Fruit fly (Drosophila melanogaster) whole organism, embryonic: Measurements from ENCODE around the gene CG10694.

Experiments used
- Atf-2 ChIP-seq: fragments of 200-800 bp; sonication (Bioruptor generic); optimal IDR thresholded peaks from 2 replicates; lab custom pipeline; 2016; ENCODE audit warnings: missing biosample characterization, missing genetic modification characterization
- Awh ChIP-seq: fragments of 200-800 bp; sonication (Bioruptor generic); IDR thresholded peaks from 2 replicates; pipeline ENCODE4, ENCODE4 v1.3.6; 2022; ENCODE audit warnings: missing biosample characterization, missing genetic modification characterization
- CG10431 ChIP-seq: fragments of 200-800 bp; sonication (Bioruptor generic); optimal IDR thresholded peaks from 3 replicates; lab custom pipeline; 2018; ENCODE audit warnings: missing biosample characterization, mild to moderate bottlenecking, missing genetic modification characterization
- CG11093 ChIP-seq: fragments of 200-800 bp; sonication (Bioruptor generic); IDR thresholded peaks from 3 replicates; pipeline ENCODE4 v1.3.6; 2022; ENCODE audit warnings: missing biosample characterization, missing genetic modification characterization
- CG12236 ChIP-seq: fragments of 200-800 bp; sonication (Bioruptor generic); optimal IDR thresholded peaks from 2 replicates; lab custom pipeline; 2016; ENCODE audit warnings: missing biosample characterization, missing genetic modification characterization
- CG18599 ChIP-seq: fragments of 200-800 bp; sonication (Bioruptor generic); optimal IDR thresholded peaks from 3 replicates; lab custom pipeline; 2017; ENCODE audit warnings: missing biosample characterization, missing genetic modification characterization, mild to moderate bottlenecking, moderate library complexity, missing genetic modification reagents
- CG2129 ChIP-seq: fragments of 200-800 bp; sonication (Bioruptor generic); IDR thresholded peaks from 2 replicates; pipeline ENCODE4 v1.3.6; 2022; ENCODE audit warnings: missing biosample characterization, missing genetic modification characterization; ENCODE audit not compliant: partially characterized antibody
- CG2875 ChIP-seq: fragments of 200-800 bp; sonication (Bioruptor generic); optimal IDR thresholded peaks from 2 replicates; lab custom pipeline; 2017; ENCODE audit warnings: missing biosample characterization, mild to moderate bottlenecking, missing genetic modification characterization, missing genetic modification reagents
- CG2889 ChIP-seq: fragments of 200-800 bp; sonication (Bioruptor generic); IDR thresholded peaks from 3 replicates; pipeline ENCODE4 v1.3.6; 2022; ENCODE audit warnings: missing biosample characterization, missing genetic modification characterization
- CG31365 ChIP-seq: fragments of 200-800 bp; sonication (Bioruptor generic); optimal IDR thresholded peaks from 2 replicates; lab custom pipeline; 2018; ENCODE audit warnings: missing biosample characterization, mild to moderate bottlenecking, missing genetic modification characterization
- CG32772 ChIP-seq: fragments of 200-800 bp; sonication (Bioruptor generic); IDR thresholded peaks from 2 replicates; pipeline ENCODE4 v1.3.6; 2022; ENCODE audit warnings: missing biosample characterization, missing genetic modification characterization
- CG4328 ChIP-seq: fragments of 200-800 bp; sonication (Bioruptor generic); optimal IDR thresholded peaks from 3 replicates; lab custom pipeline; 2017; ENCODE audit warnings: missing biosample characterization, missing genetic modification reagents, missing genetic modification characterization
- CG4730 ChIP-seq: fragments of 200-800 bp; sonication (Bioruptor generic); IDR thresholded peaks from 2 replicates; pipeline ENCODE4 v1.3.6; 2022; ENCODE audit warnings: missing biosample characterization, missing genetic modification characterization
- CG4854 ChIP-seq: fragments of 200-800 bp; sonication (Bioruptor generic); optimal IDR thresholded peaks from 2 replicates; lab custom pipeline; 2016; ENCODE audit warnings: missing biosample characterization, missing genetic modification characterization, inconsistent platforms
- CG6813 ChIP-seq: fragments of 200-800 bp; sonication (Bioruptor generic); optimal IDR thresholded peaks from 2 replicates; lab custom pipeline; 2017; ENCODE audit warnings: missing biosample characterization, missing genetic modification characterization, mild to moderate bottlenecking, moderate library complexity, missing genetic modification reagents
- CG7786 ChIP-seq: fragments of 200-800 bp; sonication (Bioruptor generic); optimal IDR thresholded peaks from 2 replicates; lab custom pipeline; 2016; ENCODE audit warnings: missing biosample characterization, missing genetic modification characterization
- CG9609 ChIP-seq: fragments of 200-800 bp; sonication (Bioruptor generic); optimal IDR thresholded peaks from 3 replicates; lab custom pipeline; 2016; ENCODE audit warnings: missing biosample characterization, missing genetic modification characterization
- CG9817 ChIP-seq: fragments of 200-800 bp; sonication (Bioruptor generic); optimal IDR thresholded peaks from 2 replicates; lab custom pipeline; 2018; ENCODE audit warnings: missing biosample characterization, mild to moderate bottlenecking, missing genetic modification characterization, moderate library complexity
- CkIIα-i1 ChIP-seq: fragments of 200-800 bp; sonication (Bioruptor generic); IDR thresholded peaks from 2 replicates; pipeline ENCODE4 v1.3.6; 2022; ENCODE audit warnings: missing biosample characterization, missing genetic modification characterization
- Deaf1 ChIP-seq: fragments of 200-800 bp; optimal IDR thresholded peaks from 3 replicates; lab custom pipeline; 2019; ENCODE audit warnings: missing biosample characterization, mild to moderate bottlenecking, missing genetic modification characterization, moderate library complexity
- Doc2 ChIP-seq: fragments of 200-800 bp; sonication (Bioruptor generic); IDR thresholded peaks from 2 replicates; pipeline ENCODE4 v1.3.6; 2022; ENCODE audit warnings: missing biosample characterization, missing genetic modification characterization
- Drgx ChIP-seq: fragments of 200-800 bp; sonication (Bioruptor generic); IDR thresholded peaks from 2 replicates; pipeline ENCODE4 v1.3.6; 2022; ENCODE audit warnings: missing biosample characterization, missing genetic modification characterization
- HLH54F ChIP-seq: fragments of 200-800 bp; sonication (Bioruptor generic); optimal IDR thresholded peaks from 3 replicates; lab custom pipeline; 2016; ENCODE audit warnings: missing biosample characterization, missing genetic modification characterization
- HLHmδ ChIP-seq: fragments of 200-800 bp; sonication (Bioruptor generic); optimal IDR thresholded peaks from 2 replicates; lab custom pipeline; 2018; ENCODE audit warnings: missing biosample characterization, mild to moderate bottlenecking, missing genetic modification characterization, moderate library complexity
- HmgZ ChIP-seq: fragments of 200-800 bp; sonication (Bioruptor generic); optimal IDR thresholded peaks from 2 replicates; lab custom pipeline; 2018; ENCODE audit warnings: missing biosample characterization, mild to moderate bottlenecking, missing genetic modification characterization
- Hr78 ChIP-seq, 2 experiments: fragments of 200-800 bp in 1 of 2; fragments of >200 bp in 1 of 2; sonication (Bioruptor generic) in 1 of 2; optimal IDR thresholded peaks; 2 replicates each; lab custom pipeline; 2017 to 2019; ENCODE audit warnings: missing biosample characterization in 2 of 2, missing genetic modification characterization in 2 of 2, mild to moderate bottlenecking in 1 of 2, moderate library complexity in 1 of 2
- Hsf ChIP-seq: fragments of 200-800 bp; sonication (Bioruptor generic); optimal IDR thresholded peaks from 3 replicates; lab custom pipeline; 2016; ENCODE audit warnings: missing biosample characterization, missing genetic modification characterization
- NC2α ChIP-seq: fragments of 200-800 bp; sonication (Bioruptor generic); optimal IDR thresholded peaks from 2 replicates; lab custom pipeline; 2016; ENCODE audit warnings: missing biosample characterization, missing genetic modification characterization
- Oli ChIP-seq: fragments of 200-800 bp; sonication (Bioruptor generic); optimal IDR thresholded peaks from 2 replicates; lab custom pipeline; 2018; ENCODE audit warnings: missing biosample characterization, mild to moderate bottlenecking, missing genetic modification characterization, moderate library complexity
- ash1 ChIP-seq: fragments of 200-800 bp; sonication (Bioruptor generic); optimal IDR thresholded peaks from 2 replicates; lab custom pipeline; 2018; ENCODE audit warnings: missing biosample characterization, mild to moderate bottlenecking, missing genetic modification characterization
- caup ChIP-seq: fragments of 200-800 bp; sonication (Bioruptor generic); optimal IDR thresholded peaks from 3 replicates; lab custom pipeline; 2017; ENCODE audit warnings: missing biosample characterization, mild to moderate bottlenecking, missing genetic modification characterization, moderate library complexity; ENCODE audit not compliant: severe bottlenecking
- danr ChIP-seq: fragments of 200-800 bp; sonication (Bioruptor generic); IDR thresholded peaks from 2 replicates; pipeline ENCODE4 v1.3.6; 2022; ENCODE audit warnings: missing biosample characterization, missing genetic modification characterization
- dati ChIP-seq: fragments of 200-800 bp; sonication (Bioruptor generic); IDR thresholded peaks from 2 replicates; pipeline ENCODE4 v1.3.6; 2022; ENCODE audit warnings: missing biosample characterization, missing genetic modification characterization
- dm ChIP-seq: fragments of 200-800 bp; sonication (Bioruptor generic); optimal IDR thresholded peaks from 3 replicates; lab custom pipeline; 2016; ENCODE audit warnings: missing biosample characterization, missing genetic modification characterization
- dmrt99B ChIP-seq: fragments of 200-800 bp; sonication (Bioruptor generic); optimal IDR thresholded peaks from 2 replicates; lab custom pipeline; 2018; ENCODE audit warnings: missing biosample characterization, mild to moderate bottlenecking, missing genetic modification characterization, moderate library complexity
- dysf ChIP-seq: fragments of 200-800 bp; sonication (Bioruptor generic); IDR thresholded peaks from 3 replicates; pipeline ENCODE4 v1.3.6; 2022; ENCODE audit warnings: missing biosample characterization, missing genetic modification characterization
- ems ChIP-seq: fragments of 200-800 bp; sonication (Bioruptor generic); optimal IDR thresholded peaks from 3 replicates; lab custom pipeline; 2016; ENCODE audit warnings: missing biosample characterization, missing genetic modification characterization
- fu2 ChIP-seq: fragments of 200-800 bp; sonication (Bioruptor generic); optimal IDR thresholded peaks from 2 replicates; lab custom pipeline; 2016; ENCODE audit warnings: missing biosample characterization, missing genetic modification characterization
- gt ChIP-seq: fragments of 200-800 bp; sonication (Bioruptor generic); IDR thresholded peaks from 2 replicates; pipeline ENCODE4 v1.3.6; 2022; ENCODE audit warnings: missing biosample characterization, missing genetic modification characterization
- lola ChIP-seq, 3 experiments: fragments of >200 bp in 2 of 3; fragments of 200-800 bp in 1 of 3; sonication (Bioruptor generic) in 1 of 3; optimal IDR thresholded peaks; 2 replicates each; lab custom pipeline; 2017 to 2019; ENCODE audit warnings: missing biosample characterization in 3 of 3, missing genetic modification characterization in 3 of 3, mild to moderate bottlenecking in 1 of 3, moderate library complexity in 1 of 3
- slou ChIP-seq: fragments of 200-800 bp; sonication (Bioruptor generic); optimal IDR thresholded peaks from 3 replicates; lab custom pipeline; 2016; ENCODE audit warnings: missing biosample characterization, missing genetic modification characterization
- sna ChIP-seq: fragments of 200-800 bp; sonication (Bioruptor generic); IDR thresholded peaks from 2 replicates; pipeline ENCODE4 v1.3.6; 2022; ENCODE audit warnings: missing biosample characterization, missing genetic modification characterization; ENCODE audit not compliant: partially characterized antibody
- sob ChIP-seq: fragments of 200-800 bp; sonication (Bioruptor generic); IDR thresholded peaks from 2 replicates; pipeline ENCODE4 v1.3.6; 2022; ENCODE audit warnings: missing biosample characterization, missing genetic modification characterization
- sqz ChIP-seq: fragments of 200-800 bp; sonication (Bioruptor generic); optimal IDR thresholded peaks from 3 replicates; lab custom pipeline; 2018; ENCODE audit warnings: missing biosample characterization, mild to moderate bottlenecking, missing genetic modification characterization
- tll ChIP-seq, 2 experiments: fragments of 200-800 bp in 1 of 2; fragments of >200 bp in 1 of 2; sonication (Bioruptor generic) in 1 of 2; optimal IDR thresholded peaks; 2 replicates each; lab custom pipeline; 2017 to 2019; ENCODE audit warnings: missing biosample characterization in 2 of 2, missing genetic modification characterization in 2 of 2, mild to moderate bottlenecking in 1 of 2, moderate library complexity in 1 of 2
- tna ChIP-seq: fragments of 200-800 bp; sonication (Bioruptor generic); IDR thresholded peaks from 2 replicates; pipeline ENCODE4 v1.3.6; 2022; ENCODE audit warnings: missing biosample characterization, missing genetic modification characterization; ENCODE audit not compliant: partially characterized antibody
- zen2 ChIP-seq: fragments of 200-800 bp; sonication (Bioruptor generic); IDR thresholded peaks from 3 replicates; pipeline ENCODE4 v1.3.6; 2022; ENCODE audit warnings: missing biosample characterization, missing genetic modification characterization; ENCODE audit not compliant: partially characterized antibody

Gene CG10694

dm6 chr3R:24151924-24152809 is 45.0 kb downstream of the CG10694 start, which contains the start of the genes p38a and CG6178 (continued):
- TF ChIP-seq slou (GFP tag; lab: Kevin White, UChicago) = peak; percentile 82
- TF ChIP-seq sna (GFP tag; lab: Robert Waterston, UW) = no peak
- peak; percentile 91 for TF ChIP-seq sqz (GFP tag; lab: Kevin White, UChicago)
- peak; percentile 43 for TF ChIP-seq Atf-2 (GFP tag; lab: Kevin White, UChicago)
- TF ChIP-seq CG31365 = peak; percentile 9
- no peak for TF ChIP-seq CG12236
- TF ChIP-seq dysf (GFP tag; lab: Robert Waterston, UW) = peak; percentile 98
- TF ChIP-seq lola (GFP tag; optimal IDR thresholded peaks at IDR 0.05; lab: Kevin White, UChicago) = peak in 1 of 3 experiments; percentile 94
- peak in 1 of 2 experiments; percentile 83 for TF ChIP-seq Hr78 (GFP tag; optimal IDR thresholded peaks at IDR 0.05; lab: Kevin White, UChicago)
- peak; percentile 64 for TF ChIP-seq CG9609 (GFP tag; lab: Kevin White, UChicago)
- TF ChIP-seq CG7786 (GFP tag; lab: Kevin White, UChicago) = peak; percentile 67
- TF ChIP-seq HLH54F (GFP tag; lab: Kevin White, UChicago) = peak; percentile 68
- peak; percentile 99 for TF ChIP-seq Oli (tag; lab: Kevin White, UChicago)
- peak; percentile 98 for TF ChIP-seq CG18599 (GFP tag; lab: Kevin White, UChicago)
- TF ChIP-seq sob (GFP tag; lab: Robert Waterston, UW) = peak; percentile 96
- no peak for TF ChIP-seq zen2
- TF ChIP-seq danr = peak; percentile 94
- TF ChIP-seq ash1 (GFP tag; lab: Kevin White, UChicago) = peak; percentile 48
- peak; percentile 66 for TF ChIP-seq Hsf (GFP tag; lab: Kevin White, UChicago)
- peak; percentile 99 for TF ChIP-seq dmrt99B (tag; lab: Kevin White, UChicago)
- peak; percentile 91 for TF ChIP-seq HmgZ (tag; lab: Kevin White, UChicago)
- peak; percentile 84 for TF ChIP-seq dati (GFP tag; lab: Robert Waterston, UW)
- peak; percentile 83 for TF ChIP-seq CG10431
- TF ChIP-seq CG2129 (GFP tag; lab: Robert Waterston, UW) = no peak
- peak; percentile 87; the same call in 1 of the 2 replicates for TF ChIP-seq CkIIα-i1 (GFP tag; lab: Robert Waterston, UW)
- peak; percentile 98 for TF ChIP-seq CG9817
- peak; percentile 89 for TF ChIP-seq Doc2 (GFP tag; lab: Robert Waterston, UW)
- TF ChIP-seq CG2875 (GFP tag; lab: Kevin White, UChicago) = peak; percentile 89
- peak; percentile 36 for TF ChIP-seq ems (GFP tag; lab: Kevin White, UChicago)
- TF ChIP-seq caup (GFP tag; lab: Kevin White, UChicago) = peak; percentile 96
- TF ChIP-seq NC2α = no peak
- TF ChIP-seq CG4854 (GFP tag; lab: Kevin White, UChicago) = peak; percentile 69
- TF ChIP-seq Drgx = peak; percentile 98
- TF ChIP-seq dm (GFP tag; lab: Kevin White, UChicago) = no peak
- TF ChIP-seq HLHmδ = no peak
- TF ChIP-seq gt (GFP tag; lab: Robert Waterston, UW) = peak; percentile 86
- no peak for TF ChIP-seq tll (GFP tag; optimal IDR thresholded peaks at IDR 0.05; lab: Kevin White, UChicago)
- TF ChIP-seq CG4730 (GFP tag; lab: Robert Waterston, UW) = peak; percentile 96
- TF ChIP-seq fu2 = peak; percentile 62
- peak; percentile 89 for TF ChIP-seq Deaf1 (tag; lab: Kevin White, UChicago)
- TF ChIP-seq Awh (GFP tag; lab: Robert Waterston, UW) = peak; percentile 96
- TF ChIP-seq CG11093 (GFP tag; lab: Robert Waterston, UW) = peak; percentile 94
- no peak for TF ChIP-seq tna (GFP tag; lab: Robert Waterston, UW)
- TF ChIP-seq CG4328 (GFP tag; lab: Kevin White, UChicago) = peak; percentile 95
- TF ChIP-seq CG2889 = peak; percentile 94
- TF ChIP-seq CG6813 (GFP tag; lab: Kevin White, UChicago) = peak; percentile 94
- peak; percentile 97 for TF ChIP-seq CG32772
